Fruit fly (Drosophila melanogaster): Measurements from ENCODE around the gene CG13295.

dm6 chr3L:6104551-6104950, 29.5 kb upstream of the CG13295 start:
- TF ChIP-seq ttk (optimal IDR thresholded peaks at IDR 0.05) (no peak), psq (optimal IDR thresholded peaks at IDR 0.05) (no peak), h (optimal IDR thresholded peaks at IDR 0.05) (no peak), insv (optimal IDR thresholded peaks at IDR 0.05) (no peak), Myc (optimal IDR thresholded peaks at IDR 0.05) (no peak)
